Fruit fly (Drosophila melanogaster) whole organism, wandering third instar larva: ENCODE measurements around the gene CG14273.

ENCODE experiments used
- Abd-B ChIP-seq: fragments of >200 bp; optimal IDR thresholded peaks from 2 replicates; lab custom pipeline; 2017; ENCODE audit warnings: missing biosample characterization, missing genetic modification characterization
- CG32264 ChIP-seq: fragments of 200-800 bp; sonication (Bioruptor generic); optimal IDR thresholded peaks from 2 replicates; lab custom pipeline; 2016; ENCODE audit warnings: missing biosample characterization, missing genetic modification characterization
- CG9705 ChIP-seq: fragments of 200-800 bp; sonication (Bioruptor generic); optimal IDR thresholded peaks from 2 replicates; lab custom pipeline; 2018; ENCODE audit warnings: missing biosample characterization, mild to moderate bottlenecking, missing genetic modification characterization
- CrebA ChIP-seq: fragments of 200-800 bp; sonication (Bioruptor generic); optimal IDR thresholded peaks from 2 replicates; lab custom pipeline; 2016; ENCODE audit warnings: missing biosample characterization, mild to moderate bottlenecking, missing genetic modification characterization, borderline replicate concordance
- Dfd ChIP-seq: fragments of >200 bp; optimal IDR thresholded peaks from 2 replicates; lab custom pipeline; 2017; ENCODE audit warnings: missing biosample characterization, missing genetic modification characterization
- Dif ChIP-seq: fragments of 200-275, 200-300 bp; sonication (Bioruptor generic); optimal IDR thresholded peaks from 2 replicates; lab custom pipeline; 2018; ENCODE audit warnings: missing biosample characterization, missing genetic modification characterization; ENCODE audit not compliant: partially characterized antibody
- GATAd ChIP-seq: sonication (Bioruptor generic); optimal IDR thresholded peaks from 2 replicates; lab custom pipeline; 2016; ENCODE audit warnings: missing biosample characterization, missing genetic modification characterization
- HLH106 ChIP-seq: fragments of 200-800 bp; optimal IDR thresholded peaks from 3 replicates; lab custom pipeline; 2019; ENCODE audit warnings: missing biosample characterization, mild to moderate bottlenecking, missing genetic modification characterization, moderate library complexity
- Hnf4 ChIP-seq: fragments of 200-800 bp; sonication (Bioruptor generic); optimal IDR thresholded peaks from 2 replicates; lab custom pipeline; 2016; ENCODE audit warnings: missing biosample characterization, mild to moderate bottlenecking, missing genetic modification characterization
- Hr78 ChIP-seq: fragments of >200 bp; optimal IDR thresholded peaks from 2 replicates; lab custom pipeline; 2017; ENCODE audit warnings: missing biosample characterization, missing genetic modification characterization
- Hr83 ChIP-seq: fragments of 200-300 bp; sonication (Bioruptor generic); optimal IDR thresholded peaks from 2 replicates; lab custom pipeline; 2016; ENCODE audit warnings: missing biosample characterization, mild to moderate bottlenecking, missing genetic modification characterization, moderate library complexity; ENCODE audit not compliant: poor library complexity, severe bottlenecking
- Jra ChIP-seq: sonication (Bioruptor generic); optimal IDR thresholded peaks from 2 replicates; lab custom pipeline; 2016; ENCODE audit warnings: missing biosample characterization, missing genetic modification characterization
- Mio ChIP-seq: sonication (Bioruptor generic); optimal IDR thresholded peaks from 2 replicates; lab custom pipeline; 2016; ENCODE audit warnings: missing biosample characterization, missing genetic modification characterization
- Myc ChIP-seq: fragments of >200 bp; optimal IDR thresholded peaks from 2 replicates; lab custom pipeline; 2017
- N ChIP-seq: fragments of >200 bp; optimal IDR thresholded peaks from 2 replicates; lab custom pipeline; 2018; ENCODE audit warnings: missing biosample characterization, missing external identifiers, missing genetic modification characterization
- OdsH ChIP-seq: fragments of 200-800 bp; sonication (Bioruptor generic); optimal IDR thresholded peaks from 2 replicates; lab custom pipeline; 2016; ENCODE audit warnings: missing biosample characterization, mild to moderate bottlenecking, missing genetic modification characterization
- Rel ChIP-seq, 2 experiments: fragments of 200-800 bp; sonication (Bioruptor generic) in 1 of 2; optimal IDR thresholded peaks; 2 replicates in 1 of 2; 3 replicates in 1 of 2; lab custom pipeline; 2016 to 2019; ENCODE audit warnings: mild to moderate bottlenecking in 2 of 2, missing biosample characterization in 2 of 2, missing genetic modification characterization in 2 of 2, moderate library complexity in 1 of 2
- Sp1 ChIP-seq: fragments of 200-800 bp; sonication (Bioruptor generic); optimal IDR thresholded peaks from 3 replicates; lab custom pipeline; 2019; ENCODE audit warnings: missing biosample characterization, mild to moderate bottlenecking, missing genetic modification characterization, moderate library complexity
- Vsx2 ChIP-seq: fragments of 200-300, 225-300 bp; sonication (Bioruptor generic); optimal IDR thresholded peaks from 2 replicates; lab custom pipeline; 2018; ENCODE audit warnings: missing biosample characterization, missing genetic modification characterization; ENCODE audit not compliant: partially characterized antibody
- br ChIP-seq: fragments of 200-800 bp; sonication (Bioruptor generic); optimal IDR thresholded peaks from 2 replicates; lab custom pipeline; 2016; ENCODE audit warnings: missing biosample characterization, missing genetic modification characterization
- brk ChIP-seq: fragments of 200-800 bp; sonication (Bioruptor generic); optimal IDR thresholded peaks from 2 replicates; lab custom pipeline; 2016; ENCODE audit warnings: missing biosample characterization, mild to moderate bottlenecking, missing genetic modification characterization
- dl ChIP-seq, 2 experiments: fragments of 175-275, 200-275 bp in 1 of 2; fragments of 200-275 bp in 1 of 2; sonication (Bioruptor generic); optimal IDR thresholded peaks; lab custom pipeline; 2018; ENCODE audit warnings: mild to moderate bottlenecking in 2 of 2, missing biosample characterization in 2 of 2, missing genetic modification characterization in 2 of 2, moderate library complexity in 2 of 2; ENCODE audit not compliant: partially characterized antibody in 2 of 2, insufficient read depth in 1 of 2
- dmrt93B ChIP-seq: fragments of 200-800 bp; sonication (Bioruptor generic); optimal IDR thresholded peaks from 2 replicates; lab custom pipeline; 2018; ENCODE audit warnings: missing biosample characterization, mild to moderate bottlenecking, missing genetic modification characterization
- dsf ChIP-seq: sonication (Bioruptor generic); optimal IDR thresholded peaks from 2 replicates; lab custom pipeline; 2016; ENCODE audit warnings: missing biosample characterization, missing genetic modification characterization, borderline replicate concordance
- ey ChIP-seq: fragments of 200-800 bp; sonication (Bioruptor generic); optimal IDR thresholded peaks from 2 replicates; lab custom pipeline; 2016; ENCODE audit warnings: missing biosample characterization, missing genetic modification characterization
- foxo ChIP-seq, 2 experiments: fragments of 200-800 bp; sonication (Bioruptor generic); optimal IDR thresholded peaks; 2 replicates in 1 of 2; 3 replicates in 1 of 2; lab custom pipeline; 2016 to 2017; ENCODE audit warnings: missing biosample characterization in 2 of 2, missing genetic modification characterization in 2 of 2
- fru ChIP-seq: fragments of 200-800 bp; sonication (Bioruptor generic); optimal IDR thresholded peaks from 3 replicates; lab custom pipeline; 2016; ENCODE audit warnings: missing biosample characterization, mild to moderate bottlenecking, missing genetic modification characterization
- h ChIP-seq: fragments of 200-800 bp; sonication (Bioruptor generic); optimal IDR thresholded peaks from 3 replicates; lab custom pipeline; 2016; ENCODE audit warnings: missing biosample characterization, mild to moderate bottlenecking, missing genetic modification characterization
- jim ChIP-seq: fragments of 175-275, 200-325 bp; sonication (Bioruptor generic); optimal IDR thresholded peaks from 2 replicates; lab custom pipeline; 2016; ENCODE audit warnings: missing biosample characterization, mild to moderate bottlenecking, missing genetic modification characterization
- lola ChIP-seq: fragments of >200 bp; optimal IDR thresholded peaks from 2 replicates; lab custom pipeline; 2017; ENCODE audit warnings: missing biosample characterization, missing genetic modification characterization
- pan ChIP-seq: fragments of >200 bp; optimal IDR thresholded peaks from 2 replicates; lab custom pipeline; 2017
- psq ChIP-seq: fragments of 200-800 bp; sonication (Bioruptor generic); optimal IDR thresholded peaks from 3 replicates; lab custom pipeline; 2017; ENCODE audit warnings: missing biosample characterization, mild to moderate bottlenecking, missing genetic modification characterization, moderate library complexity
- rgr ChIP-seq: fragments of 200-800 bp; sonication (Bioruptor generic); optimal IDR thresholded peaks from 3 replicates; lab custom pipeline; 2016; ENCODE audit warnings: missing biosample characterization, mild to moderate bottlenecking, missing genetic modification characterization
- sage ChIP-seq: fragments of 200-800 bp; sonication (Bioruptor generic); optimal IDR thresholded peaks from 2 replicates; lab custom pipeline; 2016; ENCODE audit warnings: missing biosample characterization, mild to moderate bottlenecking, missing genetic modification characterization
- sv ChIP-seq: fragments of 200-800 bp; sonication (Bioruptor generic); optimal IDR thresholded peaks from 3 replicates; lab custom pipeline; 2016; ENCODE audit warnings: missing biosample characterization, missing genetic modification characterization
- tai ChIP-seq: sonication (Bioruptor generic); optimal IDR thresholded peaks from 2 replicates; lab custom pipeline; 2016; ENCODE audit warnings: missing biosample characterization, missing genetic modification characterization
- usp ChIP-seq: fragments of >200 bp; optimal IDR thresholded peaks from 2 replicates; lab custom pipeline; 2017; ENCODE audit warnings: missing biosample characterization, missing genetic modification characterization
- woc ChIP-seq: sonication (Bioruptor generic); optimal IDR thresholded peaks from 2 replicates; lab custom pipeline; 2016; ENCODE audit warnings: missing biosample characterization, mild to moderate bottlenecking, missing genetic modification characterization

CG14273 gene

DNA sequence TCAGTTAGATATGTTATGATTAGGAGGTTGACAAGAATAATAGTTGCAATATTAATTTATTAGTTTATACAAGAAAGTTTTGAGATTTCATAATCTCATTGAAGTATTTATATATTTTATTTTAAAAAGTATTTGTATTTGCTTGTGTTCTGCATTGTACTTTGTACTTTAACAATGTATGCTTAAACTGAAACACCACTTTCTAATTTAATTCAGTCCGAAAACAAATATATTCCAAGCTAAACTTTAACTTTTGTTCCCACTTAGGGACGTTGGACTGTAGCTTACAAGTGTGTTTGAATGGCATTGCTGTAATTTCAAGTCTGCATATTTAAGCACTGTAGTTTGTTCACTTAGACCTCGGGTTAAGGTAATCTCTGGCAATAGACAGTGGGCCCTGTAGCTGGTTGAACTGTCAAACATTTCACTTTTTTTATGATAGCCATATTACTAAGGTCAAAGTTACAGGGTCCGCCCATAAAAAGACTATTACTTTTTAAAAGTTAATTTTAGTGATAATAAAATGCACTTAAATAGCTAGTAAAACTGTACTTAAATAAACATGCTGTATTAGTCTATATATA is 29.0 kb downstream of the CG14273 start:
- TF ChIP-seq brk (GFP tag; lab: Kevin White, UChicago) = no peak
- TF ChIP-seq Rel (GFP tag; optimal IDR thresholded peaks at IDR 0.05; lab: Kevin White, UChicago) = no peak
- TF ChIP-seq Rel (tag; optimal IDR thresholded peaks at IDR 0.05; lab: Kevin White, UChicago) = no peak
- no peak for TF ChIP-seq Jra
- TF ChIP-seq jim (GFP tag; lab: Kevin White, UChicago) = no peak

DNA sequence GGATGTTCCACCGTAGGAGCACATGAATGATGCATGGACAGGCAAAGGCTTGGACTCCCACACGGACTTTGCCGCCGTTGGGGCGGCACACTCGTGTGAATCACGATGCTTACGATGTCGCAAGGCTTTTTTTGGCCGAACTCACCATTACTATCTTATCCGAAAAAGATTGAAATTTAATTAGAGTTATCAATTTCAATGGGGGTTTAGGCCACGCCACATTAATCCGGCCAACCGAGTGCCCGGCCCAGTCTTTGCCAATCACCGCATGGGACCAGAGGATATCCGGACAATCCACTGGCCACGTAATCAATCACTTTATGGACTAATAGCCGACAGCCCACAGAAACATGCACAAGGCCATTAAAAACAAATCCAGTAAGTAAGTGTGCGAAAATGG is 29.8 kb downstream of the CG14273 start:
- TF ChIP-seq Hr78 (no peak), Rel (GFP tag; optimal IDR thresholded peaks at IDR 0.05; lab: Kevin White, UChicago) (no peak), Rel (tag; optimal IDR thresholded peaks at IDR 0.05; lab: Kevin White, UChicago) (peak; percentile 27)

DNA sequence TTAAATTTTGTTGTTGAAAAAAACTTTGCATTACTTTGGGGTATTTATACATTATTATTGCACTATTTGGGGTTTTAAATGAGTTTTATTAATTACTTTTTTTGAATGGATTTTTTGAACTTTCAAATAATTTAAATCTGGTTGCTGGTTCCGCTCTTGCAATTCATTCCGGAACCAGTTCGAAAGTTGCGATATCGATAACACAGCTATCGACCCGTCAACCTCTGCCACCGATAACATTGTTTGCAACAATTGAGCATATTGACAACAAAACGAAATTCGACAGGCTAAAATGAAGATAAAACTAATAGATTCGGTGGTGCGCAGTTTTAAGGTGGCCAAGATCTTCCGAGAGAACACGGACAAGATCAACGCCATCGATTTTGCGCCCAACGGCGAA is 31.7 kb downstream of the CG14273 start, which contains the start of gene Wdr82:
Gene Wdr82 (plus strand): TSS at position 227 of the 400 bp plus-strand sequence.
- TF ChIP-seq fru (GFP tag; lab: Kevin White, UChicago) (no peak), woc (GFP tag; lab: Kevin White, UChicago) (no peak)

DNA sequence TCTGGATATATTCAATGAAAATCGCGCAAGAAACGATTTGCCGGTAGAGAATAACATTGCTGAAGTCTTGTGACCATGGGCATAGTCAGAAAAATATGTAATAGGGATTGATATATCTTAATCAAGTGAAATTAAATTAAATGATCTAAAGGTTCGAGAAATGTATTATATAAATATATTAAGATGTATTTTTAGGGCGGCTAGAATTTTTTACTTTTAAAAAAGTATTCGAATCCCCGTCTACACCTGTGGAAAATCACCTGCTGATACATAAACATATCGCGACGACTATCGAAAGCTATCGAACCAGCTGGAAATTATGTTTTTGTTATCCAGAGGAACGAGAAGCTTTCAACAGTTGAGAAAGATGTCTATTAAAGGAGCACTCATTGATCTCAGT is 34.2 kb downstream of the CG14273 start, which contains the start of the genes CG13390 and CG17294:
Gene CG13390 (minus strand): TSS at position 81 of the 400 bp plus-strand sequence.
Gene CG17294 (plus strand): TSS at position 319 of the 400 bp plus-strand sequence.
- TF ChIP-seq HLH106 = peak; percentile 100
- TF ChIP-seq usp (GFP tag; lab: Kevin White, UChicago) = no peak
- peak; percentile 95 for TF ChIP-seq woc (GFP tag; lab: Kevin White, UChicago)
- TF ChIP-seq OdsH (GFP tag; lab: Kevin White, UChicago) = peak; percentile 99
- no peak for TF ChIP-seq lola
- peak; percentile 97 for TF ChIP-seq ey
- peak; percentile 99 for TF ChIP-seq CG9705 (GFP tag; lab: Kevin White, UChicago)
- TF ChIP-seq rgr (GFP tag; lab: Kevin White, UChicago) = peak; percentile 100
- TF ChIP-seq dl (GFP tag; optimal IDR thresholded peaks at IDR 0.05; lab: Kevin White, UChicago; ENCODE audit: insufficient read depth in 1 of 2, partially characterized antibody in 2 of 2) = no peak
- no peak for TF ChIP-seq CrebA (GFP tag; lab: Kevin White, UChicago)
- peak; percentile 83 for TF ChIP-seq Hr83 (GFP tag; lab: Kevin White, UChicago)
- peak; percentile 99 for TF ChIP-seq fru (GFP tag; lab: Kevin White, UChicago)
- no peak for TF ChIP-seq tai (GFP tag; lab: Kevin White, UChicago)
- peak; percentile 87 to 100 for TF ChIP-seq foxo (GFP tag; optimal IDR thresholded peaks at IDR 0.05; lab: Kevin White, UChicago)
- peak; percentile 99 for TF ChIP-seq psq (GFP tag; lab: Kevin White, UChicago)
- TF ChIP-seq Jra = peak; percentile 98
- TF ChIP-seq Sp1 = peak; percentile 100
- TF ChIP-seq CG32264 (GFP tag; lab: Kevin White, UChicago) = peak; percentile 95
- peak; percentile 97 for TF ChIP-seq br
- no peak for TF ChIP-seq Myc (lab: Kevin White, UChicago)
- no peak for TF ChIP-seq Vsx2 (GFP tag; lab: Kevin White, UChicago)
- TF ChIP-seq N (GFP tag; lab: Kevin White, UChicago) = no peak
- peak; percentile 99 for TF ChIP-seq dmrt93B
- no peak for TF ChIP-seq Hr78
- TF ChIP-seq sage = peak; percentile 98
- no peak for TF ChIP-seq Abd-B (GFP tag; lab: Kevin White, UChicago)
- TF ChIP-seq Dfd (GFP tag; lab: Kevin White, UChicago) = no peak
- TF ChIP-seq h = peak; percentile 100
- TF ChIP-seq GATAd (GFP tag; lab: Kevin White, UChicago) = peak; percentile 95
- TF ChIP-seq dsf = peak; percentile 96
- TF ChIP-seq sv (GFP tag; lab: Kevin White, UChicago) = peak; percentile 98
- peak; percentile 97 for TF ChIP-seq Rel (GFP tag; optimal IDR thresholded peaks at IDR 0.05; lab: Kevin White, UChicago)
- TF ChIP-seq Rel (tag; optimal IDR thresholded peaks at IDR 0.05; lab: Kevin White, UChicago) = peak; percentile 95
- peak; percentile 85 for TF ChIP-seq Mio (GFP tag; lab: Kevin White, UChicago)
- TF ChIP-seq pan (lab: Kevin White, UChicago) = no peak
- no peak for TF ChIP-seq Dif (GFP tag; lab: Kevin White, UChicago)
- peak; percentile 99 for TF ChIP-seq brk (GFP tag; lab: Kevin White, UChicago)
- TF ChIP-seq Hnf4 (GFP tag; lab: Kevin White, UChicago) = peak; percentile 99
- TF ChIP-seq jim (GFP tag; lab: Kevin White, UChicago) = peak; percentile 89
